Worm (Caenorhabditis elegans): ENCODE results near the gene duo-1.

Gene duo-1

DNA sequence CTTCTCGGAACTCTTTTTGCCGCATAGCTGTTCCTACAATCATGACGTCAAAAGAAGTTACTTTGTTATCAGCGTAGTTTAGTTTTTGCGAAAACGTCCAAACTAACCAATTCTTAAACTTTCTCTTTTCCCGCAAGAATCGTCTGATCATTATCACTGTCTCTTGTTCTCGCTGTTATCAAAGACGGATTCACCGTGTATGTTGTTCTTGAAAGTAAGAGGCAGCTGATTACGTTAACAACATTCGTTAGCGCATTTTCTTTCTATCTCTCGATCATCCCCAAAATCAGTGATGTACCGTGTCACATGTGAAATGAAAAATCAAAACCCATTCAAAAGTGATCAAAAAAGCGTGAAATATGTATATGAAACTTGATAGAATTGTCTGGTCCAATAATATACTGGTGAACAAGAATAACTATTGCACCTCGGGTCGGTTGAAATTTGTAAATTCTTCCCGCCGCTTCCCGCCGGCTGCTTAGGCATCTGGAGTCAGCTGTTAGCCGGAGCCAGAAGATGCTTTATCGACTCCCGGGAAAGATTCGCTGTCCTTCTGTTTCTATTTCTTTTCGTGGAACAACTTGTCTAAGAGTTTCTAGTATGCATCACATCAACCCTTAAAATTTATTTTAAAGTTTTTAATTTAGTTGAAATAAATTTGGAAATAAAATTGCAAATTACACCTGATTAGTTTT is 19.8 kb upstream of the duo-1 start (continued):
- no peak for TF ChIP-seq F16B12.6 (tag; optimal IDR thresholded peaks at IDR 0.05)
- no peak for TF ChIP-seq mab-9 (GFP tag; IDR thresholded peaks at IDR 0.05)
- no peak for TF ChIP-seq nhr-47 (tag; optimal IDR thresholded peaks at IDR 0.05)
- TF ChIP-seq dpl-1 (GFP tag; optimal IDR thresholded peaks at IDR 0.05) = peak in 1 of 3 experiments; percentile 28
- TF ChIP-seq sptf-1 (tag; optimal IDR thresholded peaks at IDR 0.05) = no peak
- no peak for TF ChIP-seq ceh-88 (GFP tag; IDR thresholded peaks at IDR 0.05)
- no peak for TF ChIP-seq nhr-11 (tag; optimal IDR thresholded peaks at IDR 0.05)
- peak; percentile 11 for TF ChIP-seq mep-1 (tag; optimal IDR thresholded peaks at IDR 0.05)
- peak in 1 of 2 experiments; percentile 43 for TF ChIP-seq lsy-2 (tag; optimal IDR thresholded peaks at IDR 0.05)
- no peak for TF ChIP-seq nhr-76 (tag; optimal IDR thresholded peaks at IDR 0.05)
- TF ChIP-seq snu-23 (GFP tag; optimal IDR thresholded peaks at IDR 0.05) = peak; percentile 37
- TF ChIP-seq irx-1 (tag; optimal IDR thresholded peaks at IDR 0.05) = no peak
- TF ChIP-seq Y116A8C.19 (tag; optimal IDR thresholded peaks at IDR 0.05; ENCODE audit: borderline replicate concordance) = no peak
- TF ChIP-seq xbp-1 (tag; optimal IDR thresholded peaks at IDR 0.05) = no peak
- TF ChIP-seq unc-98 (GFP tag; IDR thresholded peaks at IDR 0.05) = no peak
- TF ChIP-seq fkh-8 (tag; optimal IDR thresholded peaks at IDR 0.05) = no peak
- peak in 1 of 2 experiments; percentile 60 for TF ChIP-seq mdl-1 (tag; optimal IDR thresholded peaks at IDR 0.05)
- TF ChIP-seq ets-5 (GFP tag; IDR thresholded peaks at IDR 0.05) = no peak
- TF ChIP-seq lin-35 (GFP tag; optimal IDR thresholded peaks at IDR 0.05) = peak in 1 of 2 experiments; percentile 71
- no peak for TF ChIP-seq ztf-11 (tag; optimal IDR thresholded peaks at IDR 0.05)
- no peak for TF ChIP-seq swsn-7 (tag; optimal IDR thresholded peaks at IDR 0.05)
- no peak for TF ChIP-seq unc-30 (tag; optimal IDR thresholded peaks at IDR 0.05)
- TF ChIP-seq ceh-63 (GFP tag; optimal IDR thresholded peaks at IDR 0.05) = no peak
- peak; percentile 81 for TF ChIP-seq nhr-85 (tag)
- TF ChIP-seq lin-39 (tag; optimal IDR thresholded peaks at IDR 0.05) = no peak
- TF ChIP-seq sup-37 (GFP tag; optimal IDR thresholded peaks at IDR 0.05) = no peak
- TF ChIP-seq tlp-1 (tag; optimal IDR thresholded peaks at IDR 0.05) = no peak
- peak; percentile 72 for TF ChIP-seq lin-14 (GFP tag; optimal IDR thresholded peaks at IDR 0.05)
- peak; percentile 51 for TF ChIP-seq nhr-90 (tag; optimal IDR thresholded peaks at IDR 0.05; ENCODE audit: poor library complexity)
- TF ChIP-seq aly-2 (tag; optimal IDR thresholded peaks at IDR 0.05) = no peak
- TF ChIP-seq hpl-2 (GFP tag; optimal IDR thresholded peaks at IDR 0.05) = peak; percentile 21
- TF ChIP-seq pax-3 (tag; optimal IDR thresholded peaks at IDR 0.05) = no peak
- TF ChIP-seq lin-13 (GFP tag; optimal IDR thresholded peaks at IDR 0.05) = no peak
- TF ChIP-seq egl-13 (tag; optimal IDR thresholded peaks at IDR 0.05) = no peak
- TF ChIP-seq nhr-19 (GFP tag; conservative IDR thresholded peaks at IDR 0.05) = peak; percentile 14
- no peak for TF ChIP-seq nhr-28 (tag; optimal IDR thresholded peaks at IDR 0.05)
- TF ChIP-seq nhr-71 (tag; optimal IDR thresholded peaks at IDR 0.05) = peak; percentile 68
- no peak for TF ChIP-seq fos-1 (tag; optimal IDR thresholded peaks at IDR 0.05)
- peak; percentile 87 for TF ChIP-seq elt-2 (tag; optimal IDR thresholded peaks at IDR 0.05)
- no peak for TF ChIP-seq lin-15B (tag; optimal IDR thresholded peaks at IDR 0.05)
- no peak for TF ChIP-seq nhr-77 (tag; optimal IDR thresholded peaks at IDR 0.05)
- TF ChIP-seq ceh-90 (tag; optimal IDR thresholded peaks at IDR 0.05) = no peak
- no peak for TF ChIP-seq unc-86 (tag; optimal IDR thresholded peaks at IDR 0.05)
- no peak for TF ChIP-seq pqm-1 (tag; optimal IDR thresholded peaks at IDR 0.05)
- no peak for TF ChIP-seq mef-2 (tag; optimal IDR thresholded peaks at IDR 0.05)
- TF ChIP-seq ztf-4 (tag; optimal IDR thresholded peaks at IDR 0.05) = no peak
- no peak for TF ChIP-seq alr-1 (tag; optimal IDR thresholded peaks at IDR 0.05; ENCODE audit: borderline replicate concordance)
- TF ChIP-seq aha-1 (tag; optimal IDR thresholded peaks at IDR 0.05) = no peak
- TF ChIP-seq fkh-4 (tag; optimal IDR thresholded peaks at IDR 0.05; ENCODE audit: borderline replicate concordance) = no peak

Measured in whole organism, L1 larva.